Fruit fly (Drosophila melanogaster) whole organism, embryonic: ENCODE data around the gene r-l.

Experiments used
- Bgb ChIP-seq: fragments of 200-800 bp; sonication (Bioruptor generic); IDR thresholded peaks from 2 replicates; pipeline ENCODE4 v1.3.6; 2022; ENCODE audit warnings: missing biosample characterization, missing genetic modification characterization; ENCODE audit not compliant: partially characterized antibody
- CG3163 ChIP-seq: fragments of 200-800 bp; sonication (Bioruptor generic); optimal IDR thresholded peaks from 3 replicates; lab custom pipeline; 2016; ENCODE audit warnings: missing biosample characterization, missing genetic modification characterization
- CG4282 ChIP-seq: fragments of 200-800 bp; sonication (Bioruptor generic); optimal IDR thresholded peaks from 2 replicates; lab custom pipeline; 2016; ENCODE audit warnings: missing biosample characterization, missing genetic modification characterization
- CG5180 ChIP-seq: fragments of 200-800 bp; sonication (Bioruptor generic); optimal IDR thresholded peaks from 3 replicates; lab custom pipeline; 2017; ENCODE audit warnings: missing biosample characterization, missing genetic modification characterization, mild to moderate bottlenecking, moderate library complexity, missing genetic modification reagents
- CG7271 ChIP-seq: fragments of 200-800 bp; sonication (Bioruptor generic); optimal IDR thresholded peaks from 2 replicates; lab custom pipeline; 2018; ENCODE audit warnings: missing biosample characterization, mild to moderate bottlenecking, missing genetic modification characterization, moderate library complexity
- CG7963 ChIP-seq: fragments of 200-800 bp; sonication (Bioruptor generic); IDR thresholded peaks from 3 replicates; pipeline ENCODE4 v1.3.6; 2022; ENCODE audit warnings: missing biosample characterization, missing genetic modification characterization; ENCODE audit not compliant: partially characterized antibody
- D19A ChIP-seq: fragments of 200-800 bp; optimal IDR thresholded peaks from 3 replicates; lab custom pipeline; 2019; ENCODE audit warnings: missing biosample characterization, mild to moderate bottlenecking, missing genetic modification characterization, moderate library complexity
- aop ChIP-seq: fragments of 200-800 bp; sonication (Bioruptor generic); IDR thresholded peaks from 2 replicates; pipeline ENCODE4 v1.3.6; 2022; ENCODE audit warnings: missing biosample characterization, missing genetic modification characterization
- fd102C ChIP-seq: fragments of 200-800 bp; sonication (Bioruptor generic); optimal IDR thresholded peaks from 2 replicates; lab custom pipeline; 2018; ENCODE audit warnings: missing biosample characterization, mild to moderate bottlenecking, missing genetic modification characterization, moderate library complexity
- oc ChIP-seq: fragments of 200-800 bp; sonication (Bioruptor generic); optimal IDR thresholded peaks from 2 replicates; lab custom pipeline; 2018; ENCODE audit warnings: missing biosample characterization, mild to moderate bottlenecking, missing genetic modification characterization, moderate library complexity
- org-1 ChIP-seq: fragments of 200-800 bp; sonication (Bioruptor generic); optimal IDR thresholded peaks from 2 replicates; lab custom pipeline; 2017; ENCODE audit warnings: missing biosample characterization, missing genetic modification characterization

DNA sequence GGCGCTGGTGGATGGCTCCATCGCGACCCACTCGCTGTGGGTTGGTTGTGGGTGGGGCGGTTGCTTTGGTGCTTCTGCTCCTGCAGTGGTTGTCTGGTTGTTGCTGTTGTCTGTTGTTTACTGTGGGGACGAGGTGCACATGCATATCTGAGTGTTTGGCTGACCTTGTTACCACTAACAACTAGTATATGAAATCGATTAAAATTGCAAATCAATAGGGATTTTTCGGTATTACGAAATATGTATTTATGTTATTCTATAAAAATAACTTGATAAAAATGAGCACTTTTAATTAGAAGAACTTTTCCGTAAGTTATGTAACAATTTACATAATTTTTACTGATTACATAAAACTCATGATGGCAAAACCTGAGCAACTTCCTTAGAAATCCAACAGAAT lies 30.7 kb downstream of the r-l start, which contains the start of gene Dhc93AB:
- no peak for TF ChIP-seq CG7271 (tag; lab: Kevin White, UChicago)
- no peak for TF ChIP-seq fd102C (GFP tag; lab: Kevin White, UChicago)
- no peak for TF ChIP-seq oc (tag; lab: Kevin White, UChicago)
- TF ChIP-seq Bgb (GFP tag; lab: Robert Waterston, UW), result no peak
- TF ChIP-seq CG7963 (GFP tag; lab: Robert Waterston, UW), result no peak
- TF ChIP-seq CG5180, result no peak
- TF ChIP-seq org-1 (GFP tag; lab: Kevin White, UChicago), result no peak
- no peak for TF ChIP-seq D19A (tag; lab: Kevin White, UChicago)
- TF ChIP-seq CG3163 (GFP tag; lab: Kevin White, UChicago), result no peak
- no peak for TF ChIP-seq aop
- TF ChIP-seq CG4282 (GFP tag; lab: Kevin White, UChicago), result no peak
